Worm (Caenorhabditis elegans): ENCODE results near the gene srz-47.

The srz-47 gene

ce11 chrV:17238799-17239198 lies 46.7 kb upstream of the srz-47 start, which contains the start of gene T19C9.8 (continued):
- TF ChIP-seq hlh-30 (tag; optimal IDR thresholded peaks at IDR 0.05; ENCODE audit: insufficient read depth) (no peak), mxl-2 (GFP tag; conservative IDR thresholded peaks at IDR 0.05) (no peak), zag-1 (tag; optimal IDR thresholded peaks at IDR 0.05) (no peak), nhr-102 (tag; optimal IDR thresholded peaks at IDR 0.05) (no peak), ceh-32 (tag; optimal IDR thresholded peaks at IDR 0.05; ENCODE audit: poor library complexity) (no peak), tag-97 (GFP tag; IDR thresholded peaks at IDR 0.05) (no peak), lin-13 (GFP tag; optimal IDR thresholded peaks at IDR 0.05) (no peak), F44E2.7 (GFP tag; IDR thresholded peaks at IDR 0.05) (no peak), nhr-28 (tag; optimal IDR thresholded peaks at IDR 0.05) (peak; percentile 74), php-3 (GFP tag; IDR thresholded peaks at IDR 0.05) (0 out of 2 replicates have a peak, but pooled peaks have one; percentile 51), sdz-12 (GFP tag; optimal IDR thresholded peaks at IDR 0.05) (no peak), ctbp-1 (GFP tag; IDR thresholded peaks at IDR 0.05) (no peak), hlh-11 (tag; optimal IDR thresholded peaks at IDR 0.05) (peak; percentile 55), attf-4 (tag; optimal IDR thresholded peaks at IDR 0.05) (no peak), ces-1 (GFP tag; optimal IDR thresholded peaks at IDR 0.05) (no peak), dmd-9 (GFP tag; IDR thresholded peaks at IDR 0.05) (no peak), ceh-44 (GFP tag; IDR thresholded peaks at IDR 0.05) (no peak), vab-7 (GFP tag; IDR thresholded peaks at IDR 0.05) (no peak), nhr-111 (GFP tag; optimal IDR thresholded peaks at IDR 0.05) (no peak), lim-7 (GFP tag; IDR thresholded peaks at IDR 0.05) (no peak), lin-1 (GFP tag; IDR thresholded peaks at IDR 0.05) (no peak), daf-8 (GFP tag; IDR thresholded peaks at IDR 0.05) (no peak), rbr-2 (tag; optimal IDR thresholded peaks at IDR 0.05) (no peak), ama-1 (optimal IDR thresholded peaks at IDR 0.05) (no peak), gei-8 (GFP tag; optimal IDR thresholded peaks at IDR 0.05) (no peak), nhr-42 (GFP tag; IDR thresholded peaks at IDR 0.05) (no peak), madf-9 (GFP tag; conservative IDR thresholded peaks at IDR 0.05) (no peak), daf-12 (tag; optimal IDR thresholded peaks at IDR 0.05) (no peak), dpl-1 (GFP tag; optimal IDR thresholded peaks at IDR 0.05) (no peak), spr-1 (tag; optimal IDR thresholded peaks at IDR 0.05) (no peak), T20F7.1 (GFP tag; optimal IDR thresholded peaks at IDR 0.05) (no peak)

ce11 chrV:17236345-17236744 lies 44.2 kb upstream of the srz-47 start, which contains the start of gene T19C9.10:
TSS of gene T19C9.10 (plus strand) at chrV:17236592.
- no peak for TF ChIP-seq ceh-20 (GFP tag; IDR thresholded peaks at IDR 0.05)
- TF ChIP-seq nhr-48 (tag; optimal IDR thresholded peaks at IDR 0.05), result no peak
- TF ChIP-seq gei-8 (GFP tag; optimal IDR thresholded peaks at IDR 0.05), result no peak
- TF ChIP-seq aha-1 (tag), result peak; percentile 54
- no peak for TF ChIP-seq mdl-1 (tag; optimal IDR thresholded peaks at IDR 0.05)
- no peak for TF ChIP-seq mdt-29 (GFP tag; IDR thresholded peaks at IDR 0.05)

ce11 chrV:17232403-17232802 lies 40.3 kb upstream of the srz-47 start:
- TF ChIP-seq mes-2 (tag; optimal IDR thresholded peaks at IDR 0.05; ENCODE audit: poor library complexity, severe bottlenecking) (no peak), unc-62 (GFP tag; optimal IDR thresholded peaks at IDR 0.05 in 1 of 2) (peak in 1 of 2 experiments; percentile 98), unc-62 (tag; optimal IDR thresholded peaks at IDR 0.05) (no peak)

- TF ChIP-seq aha-1 (tag) (peak; percentile 16), nhr-10 (tag; optimal IDR thresholded peaks at IDR 0.05) (no peak)
Observed at ce11 chrV:17226119-17226518, 34.0 kb upstream of the srz-47 start, which contains the start of gene srh-112. TSS of gene srh-112 (minus strand) at chrV:17226219.

Measured in whole organism, L4 larva.